Fruit fly (Drosophila melanogaster) ovary, adult (tissue): ENCODE measurements around the gene Pif1B.

Source experiments
- CG17801 ChIP-seq: fragments of 200-800 bp; optimal IDR thresholded peaks from 2 replicates; lab custom pipeline; 2019; ENCODE audit warnings: missing biosample characterization, mild to moderate bottlenecking, missing genetic modification characterization, moderate library complexity; ENCODE audit not compliant: partially characterized antibody

The Pif1B gene

dm6 chr3R:8725179-8725578 is 75.8 kb downstream of the Pif1B start, which contains the start of gene ouib:
Gene ouib, plus strand, starts transcription at chr3R:8725479.
- no peak for TF ChIP-seq CG17801 (GFP tag; lab: Kevin White, UChicago)
